Worm (Caenorhabditis elegans): ENCODE measurements around the gene dpf-5.

ce11 chrIV:4802494-4802893 lies 3.9 kb downstream of the dpf-5 start, which contains the start of gene dpf-7:
- TF ChIP-seq nhr-23 (tag; optimal IDR thresholded peaks at IDR 0.05) (no peak), unc-62 (GFP tag; optimal IDR thresholded peaks at IDR 0.05) (no peak), ceh-28 (tag; optimal IDR thresholded peaks at IDR 0.05) (no peak), nhr-76 (tag; optimal IDR thresholded peaks at IDR 0.05) (no peak), nhr-25 (tag; optimal IDR thresholded peaks at IDR 0.05) (no peak), elt-3 (tag; optimal IDR thresholded peaks at IDR 0.05) (no peak), jun-1 (tag; optimal IDR thresholded peaks at IDR 0.05) (no peak)
